Fruit fly (Drosophila melanogaster) whole organism, pupa: ENCODE measurements around the gene CG43231.

Experiments used
- CG10348 ChIP-seq: fragments of 200-800 bp; sonication (Bioruptor generic); IDR thresholded peaks from 2 replicates; pipeline ENCODE4 v1.3.6; 2022; ENCODE audit warnings: missing biosample characterization, missing genetic modification characterization
- CG12605 ChIP-seq: fragments of 200-800 bp; sonication (Bioruptor generic); IDR thresholded peaks from 2 replicates; pipeline ENCODE4 v1.3.6; 2022; ENCODE audit warnings: missing biosample characterization, missing genetic modification characterization
- CG13204 ChIP-seq: fragments of 200-800 bp; sonication (Bioruptor generic); optimal IDR thresholded peaks from 2 replicates; lab custom pipeline; 2018; ENCODE audit warnings: missing biosample characterization, mild to moderate bottlenecking, missing genetic modification characterization, moderate library complexity
- CG14655 ChIP-seq: fragments of 200-800 bp; sonication (Bioruptor generic); optimal IDR thresholded peaks from 3 replicates; lab custom pipeline; 2017; ENCODE audit warnings: mild to moderate bottlenecking, missing biosample characterization, missing genetic modification reagents, missing genetic modification characterization
- CG15710 ChIP-seq: fragments of 200-800 bp; sonication (Bioruptor generic); optimal IDR thresholded peaks from 2 replicates; lab custom pipeline; 2018; ENCODE audit warnings: missing biosample characterization, mild to moderate bottlenecking, missing genetic modification characterization, moderate library complexity
- CG17806 ChIP-seq: fragments of 200-800 bp; sonication (Bioruptor generic); optimal IDR thresholded peaks from 2 replicates; lab custom pipeline; 2018; ENCODE audit warnings: missing biosample characterization, mild to moderate bottlenecking, missing genetic modification characterization, moderate library complexity
- CG32121 ChIP-seq: fragments of 200-800 bp; sonication (Bioruptor generic); IDR thresholded peaks from 2 replicates; pipeline ENCODE4 v1.3.6; 2022; ENCODE audit warnings: missing biosample characterization, missing genetic modification characterization
- CG34367 ChIP-seq: fragments of 200-800 bp; sonication (Bioruptor generic); optimal IDR thresholded peaks from 2 replicates; lab custom pipeline; 2018; ENCODE audit warnings: missing biosample characterization, mild to moderate bottlenecking, missing genetic modification characterization
- CG4496 ChIP-seq: fragments of 200-800 bp; sonication (Bioruptor generic); IDR thresholded peaks from 3 replicates; pipeline ENCODE4 v1.3.6; 2022; ENCODE audit warnings: missing biosample characterization, missing genetic modification characterization
- CG8159 ChIP-seq: fragments of 200-800 bp; sonication (Bioruptor generic); optimal IDR thresholded peaks from 3 replicates; lab custom pipeline; 2018; ENCODE audit warnings: missing biosample characterization, mild to moderate bottlenecking, missing genetic modification characterization, moderate library complexity
- CG8301 ChIP-seq: fragments of 200-800 bp; sonication (Bioruptor generic); optimal IDR thresholded peaks from 2 replicates; lab custom pipeline; 2018; ENCODE audit warnings: missing biosample characterization, mild to moderate bottlenecking, missing genetic modification characterization
- CG9948 ChIP-seq: fragments of 200-800 bp; sonication (Bioruptor generic); optimal IDR thresholded peaks from 2 replicates; lab custom pipeline; 2018; ENCODE audit warnings: missing biosample characterization, mild to moderate bottlenecking, missing genetic modification characterization, moderate library complexity
- D1 ChIP-seq: fragments of 200-800 bp; sonication (Bioruptor generic); optimal IDR thresholded peaks from 2 replicates; lab custom pipeline; 2018; ENCODE audit warnings: missing biosample characterization, mild to moderate bottlenecking, missing genetic modification characterization, moderate library complexity
- EcR ChIP-seq: fragments of 200-800 bp; sonication (Bioruptor generic); optimal IDR thresholded peaks from 3 replicates; lab custom pipeline; 2019; ENCODE audit warnings: missing biosample characterization, missing genetic modification characterization, mild to moderate bottlenecking, moderate library complexity, missing genetic modification reagents
- Ets98B ChIP-seq: fragments of 200-800 bp; sonication (Bioruptor generic); IDR thresholded peaks from 2 replicates; pipeline ENCODE4 v1.3.6; 2022; ENCODE audit warnings: missing biosample characterization, missing genetic modification characterization
- Pif1A ChIP-seq: fragments of 200-800 bp; sonication (Bioruptor generic); optimal IDR thresholded peaks from 3 replicates; lab custom pipeline; 2016; ENCODE audit warnings: missing biosample characterization, missing genetic modification characterization
- Pif1B ChIP-seq: fragments of 200-800 bp; sonication (Bioruptor generic); optimal IDR thresholded peaks from 3 replicates; lab custom pipeline; 2016; ENCODE audit warnings: missing biosample characterization, missing genetic modification characterization
- Snoo ChIP-seq: fragments of 200-800 bp; sonication (Bioruptor generic); optimal IDR thresholded peaks from 3 replicates; lab custom pipeline; 2017; ENCODE audit warnings: missing biosample characterization, mild to moderate bottlenecking, missing genetic modification characterization, inconsistent platforms
- fd96Ca ChIP-seq: fragments of 200-800 bp; sonication (Bioruptor generic); IDR thresholded peaks from 3 replicates; pipeline ENCODE4 v1.3.6; 2022; ENCODE audit warnings: missing biosample characterization, missing genetic modification characterization
- gl ChIP-seq: fragments of 200-800 bp; sonication (Bioruptor generic); optimal IDR thresholded peaks from 2 replicates; lab custom pipeline; 2018; ENCODE audit warnings: missing biosample characterization, mild to moderate bottlenecking, missing genetic modification characterization
- rn ChIP-seq: fragments of 200-800 bp; sonication (Bioruptor generic); IDR thresholded peaks from 2 replicates; pipeline ENCODE4 v1.3.6; 2022; ENCODE audit warnings: missing biosample characterization, missing genetic modification characterization

The CG43231 gene

dm6 chr2L:17704381-17704780, at the start of gene CG43231:
CG43231 (plus strand) TSS chr2L:17704681.
- no peak for TF ChIP-seq fd96Ca (GFP tag; lab: Robert Waterston, UW)
- no peak for TF ChIP-seq Pif1A
- TF ChIP-seq CG12605 (GFP tag; lab: Robert Waterston, UW) = no peak
- no peak for TF ChIP-seq CG32121 (GFP tag; lab: Robert Waterston, UW)
- no peak for TF ChIP-seq gl (tag; lab: Kevin White, UChicago)
- TF ChIP-seq CG4496 = no peak
- TF ChIP-seq CG17806 (tag; lab: Kevin White, UChicago) = no peak
- no peak for TF ChIP-seq D1
- no peak for TF ChIP-seq CG9948
- TF ChIP-seq Pif1B (GFP tag; lab: Kevin White, UChicago) = no peak
- no peak for TF ChIP-seq CG14655 (GFP tag; lab: Kevin White, UChicago)
- TF ChIP-seq EcR = no peak
- TF ChIP-seq CG8159 = no peak
- no peak for TF ChIP-seq Snoo (tag; lab: Kevin White, UChicago)
- no peak for TF ChIP-seq CG34367 (tag; lab: Kevin White, UChicago)
- no peak for TF ChIP-seq rn (GFP tag; lab: Robert Waterston, UW)
- TF ChIP-seq CG15710 (tag; lab: Kevin White, UChicago) = no peak

dm6 chr2L:17671222-17671621, 33.3 kb upstream of the CG43231 start:
- TF ChIP-seq EcR = no peak

- TF ChIP-seq CG8159 (no peak), CG34367 (tag; lab: Kevin White, UChicago) (no peak)
These were observed 11.2 kb downstream of the CG43231 start for dm6 chr2L:17715564-17716240.

dm6 chr2L:17721505-17721904, 17.0 kb downstream of the CG43231 start:
- TF ChIP-seq CG10348 (no peak), CG34367 (tag; lab: Kevin White, UChicago) (no peak), CG4496 (no peak), Pif1A (no peak), CG17806 (tag; lab: Kevin White, UChicago) (no peak), CG14655 (GFP tag; lab: Kevin White, UChicago) (no peak), D1 (no peak), CG9948 (no peak), Snoo (tag; lab: Kevin White, UChicago) (no peak), CG12605 (GFP tag; lab: Robert Waterston, UW) (no peak), CG13204 (GFP tag; lab: Kevin White, UChicago) (no peak), CG8159 (no peak), rn (GFP tag; lab: Robert Waterston, UW) (no peak)

dm6 chr2L:17734626-17735025, 30.1 kb downstream of the CG43231 start:
- TF ChIP-seq CG10348 (no peak), CG14655 (GFP tag; lab: Kevin White, UChicago) (no peak), CG32121 (GFP tag; lab: Robert Waterston, UW) (no peak), CG8301 (tag; lab: Kevin White, UChicago) (no peak), CG13204 (GFP tag; lab: Kevin White, UChicago) (no peak), Snoo (tag; lab: Kevin White, UChicago) (no peak), Pif1B (GFP tag; lab: Kevin White, UChicago) (no peak), Pif1A (no peak), CG9948 (no peak), D1 (no peak), rn (GFP tag; lab: Robert Waterston, UW) (no peak), Ets98B (GFP tag; lab: Robert Waterston, UW) (no peak), CG17806 (tag; lab: Kevin White, UChicago) (no peak), fd96Ca (GFP tag; lab: Robert Waterston, UW) (no peak), CG34367 (tag; lab: Kevin White, UChicago) (no peak), CG4496 (no peak), CG8159 (no peak), EcR (no peak)

- TF ChIP-seq CG34367 (tag; lab: Kevin White, UChicago) = no peak
- TF ChIP-seq CG8159 = no peak
- no peak for TF ChIP-seq Ets98B (GFP tag; lab: Robert Waterston, UW)
- no peak for TF ChIP-seq gl (tag; lab: Kevin White, UChicago)
- no peak for TF ChIP-seq CG8301 (tag; lab: Kevin White, UChicago)
- TF ChIP-seq Snoo (tag; lab: Kevin White, UChicago) = no peak
- no peak for TF ChIP-seq CG32121 (GFP tag; lab: Robert Waterston, UW)
- TF ChIP-seq CG12605 (GFP tag; lab: Robert Waterston, UW) = no peak
- TF ChIP-seq CG10348 = no peak
- TF ChIP-seq rn (GFP tag; lab: Robert Waterston, UW) = no peak
- no peak for TF ChIP-seq CG4496
- no peak for TF ChIP-seq fd96Ca (GFP tag; lab: Robert Waterston, UW)
- no peak for TF ChIP-seq CG9948
- TF ChIP-seq CG13204 (GFP tag; lab: Kevin White, UChicago) = no peak
- no peak for TF ChIP-seq D1
- no peak for TF ChIP-seq CG14655 (GFP tag; lab: Kevin White, UChicago)
These were observed 31.1 kb downstream of the CG43231 start for dm6 chr2L:17735547-17735958.

- no peak for TF ChIP-seq CG15710 (tag; lab: Kevin White, UChicago)
- no peak for TF ChIP-seq CG14655 (GFP tag; lab: Kevin White, UChicago)
- no peak for TF ChIP-seq CG13204 (GFP tag; lab: Kevin White, UChicago)
- no peak for TF ChIP-seq CG9948
- no peak for TF ChIP-seq CG34367 (tag; lab: Kevin White, UChicago)
- no peak for TF ChIP-seq Pif1A
- TF ChIP-seq Pif1B (GFP tag; lab: Kevin White, UChicago) = no peak
- TF ChIP-seq Snoo (tag; lab: Kevin White, UChicago) = no peak
These were observed 34.9 kb downstream of the CG43231 start for dm6 chr2L:17739428-17739827.
